Worm (Caenorhabditis elegans): Measurements from ENCODE around the gene fbxa-54.

Gene fbxa-54

DNA sequence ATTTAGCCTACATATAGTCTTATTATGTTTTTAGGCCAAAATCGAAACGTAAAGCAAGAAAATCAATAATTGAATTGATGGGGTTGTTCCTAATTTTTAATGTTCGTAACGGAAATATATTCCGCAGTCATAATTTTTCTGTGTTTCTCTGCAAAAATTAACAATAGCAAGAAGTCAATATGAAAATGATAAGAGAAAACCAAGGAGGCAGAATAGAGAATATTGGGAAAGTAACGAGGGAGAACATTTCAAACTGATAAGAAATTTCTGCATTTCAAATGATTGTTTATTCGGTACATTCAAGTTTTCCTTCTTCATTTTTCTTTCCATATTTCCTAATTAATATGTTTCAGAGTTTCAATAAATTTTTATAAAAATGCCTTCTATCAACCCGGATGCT is at the start of gene fbxa-54:
TSS of gene fbxa-54 (plus strand) at position 354 of the 400 bp plus-strand sequence.
- TF ChIP-seq pqm-1 (tag; optimal IDR thresholded peaks at IDR 0.05) = no peak
- peak; percentile 36 for TF ChIP-seq elt-2 (tag; optimal IDR thresholded peaks at IDR 0.05)

DNA sequence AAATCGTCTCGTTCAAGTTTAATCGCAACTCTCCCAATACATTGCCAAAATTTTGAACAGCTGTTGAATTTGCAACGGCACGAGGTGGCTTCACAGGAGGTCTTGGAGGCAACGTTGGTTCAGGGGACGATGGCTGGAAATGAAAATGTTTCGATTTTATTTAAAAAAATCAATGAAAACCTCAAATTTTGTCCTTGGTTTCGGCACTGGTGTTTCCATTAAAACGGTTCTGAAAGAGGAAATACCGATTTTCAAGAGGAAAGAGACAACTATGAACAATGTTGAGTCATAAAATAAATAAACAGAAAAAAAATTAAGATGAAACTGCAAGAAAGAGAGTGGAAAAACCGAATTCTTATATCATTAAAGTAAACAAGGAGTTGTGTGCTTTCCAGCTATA is 48.8 kb upstream of the fbxa-54 start, which contains the start of gene F23H11.4:
TSS of gene F23H11.4 (minus strand) at position 229 of the 400 bp plus-strand sequence.
- no peak for TF ChIP-seq lsy-2 (tag; optimal IDR thresholded peaks at IDR 0.05)
- no peak for TF ChIP-seq efl-1 (optimal IDR thresholded peaks at IDR 0.05)
- TF ChIP-seq efl-1 (GFP tag; optimal IDR thresholded peaks at IDR 0.05 in 1 of 2) = peak in 1 of 2 experiments; percentile 71

DNA sequence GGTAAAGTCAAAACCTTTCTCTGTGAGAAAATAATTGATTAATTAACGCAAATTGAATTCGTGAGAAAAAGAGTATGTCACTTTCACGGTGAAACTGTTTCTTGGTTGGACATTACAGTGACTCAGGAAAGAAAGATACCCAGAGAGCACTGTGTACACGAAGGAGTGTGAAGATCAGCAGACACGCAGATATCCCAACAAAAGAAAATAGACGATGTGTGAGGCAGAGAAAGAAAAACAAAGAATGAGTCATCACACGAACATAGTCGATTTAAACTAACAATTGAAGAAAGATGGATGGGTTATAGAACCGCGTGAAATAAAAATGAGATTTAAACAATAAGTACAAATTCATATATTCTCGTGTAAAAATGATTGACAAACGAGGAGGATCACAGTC is 48.1 kb upstream of the fbxa-54 start:
- TF ChIP-seq sptf-1 (tag; optimal IDR thresholded peaks at IDR 0.05) (no peak), fkh-10 (GFP tag; optimal IDR thresholded peaks at IDR 0.05) (no peak), ztf-11 (tag; optimal IDR thresholded peaks at IDR 0.05) (no peak), snu-23 (GFP tag; optimal IDR thresholded peaks at IDR 0.05) (peak; percentile 5), nhr-12 (tag; optimal IDR thresholded peaks at IDR 0.05) (no peak), lin-35 (GFP tag; optimal IDR thresholded peaks at IDR 0.05) (no peak), efl-1 (optimal IDR thresholded peaks at IDR 0.05) (peak; percentile 6 to 49), efl-1 (GFP tag; optimal IDR thresholded peaks at IDR 0.05 in 1 of 2) (peak in 1 of 2 experiments; percentile 7), aha-1 (tag; optimal IDR thresholded peaks at IDR 0.05) (no peak), lsy-2 (tag; optimal IDR thresholded peaks at IDR 0.05) (peak in 1 of 2 experiments; percentile 45), unc-98 (GFP tag; IDR thresholded peaks at IDR 0.05) (no peak), blmp-1 (tag; optimal IDR thresholded peaks at IDR 0.05) (peak; percentile 61), nhr-76 (tag; optimal IDR thresholded peaks at IDR 0.05) (no peak), fos-1 (tag; optimal IDR thresholded peaks at IDR 0.05) (peak; percentile 94), jun-1 (tag; optimal IDR thresholded peaks at IDR 0.05) (peak; percentile 71), dsc-1 (tag; optimal IDR thresholded peaks at IDR 0.05) (no peak), lin-14 (GFP tag; optimal IDR thresholded peaks at IDR 0.05) (peak; percentile 36), elt-2 (tag; optimal IDR thresholded peaks at IDR 0.05) (no peak), elt-3 (tag; optimal IDR thresholded peaks at IDR 0.05) (no peak), xbp-1 (tag; optimal IDR thresholded peaks at IDR 0.05) (no peak)

ce11 chrIII:909540-909939 is 46.6 kb upstream of the fbxa-54 start, which contains the start of gene crls-1:
TSS of gene crls-1 (minus strand) at chrIII:909902.
- TF ChIP-seq lsy-2 (tag; optimal IDR thresholded peaks at IDR 0.05) (peak in 1 of 2 experiments; percentile 4), nhr-47 (tag; optimal IDR thresholded peaks at IDR 0.05) (peak; percentile 3), irx-1 (tag; optimal IDR thresholded peaks at IDR 0.05) (no peak), skn-1 (tag; optimal IDR thresholded peaks at IDR 0.05) (no peak), rnt-1 (tag; optimal IDR thresholded peaks at IDR 0.05) (peak; percentile 7), lin-39 (tag; optimal IDR thresholded peaks at IDR 0.05) (no peak), egl-13 (tag; optimal IDR thresholded peaks at IDR 0.05) (no peak), nhr-85 (tag) (peak; percentile 14), nhr-28 (tag; optimal IDR thresholded peaks at IDR 0.05) (no peak), F16B12.6 (tag; optimal IDR thresholded peaks at IDR 0.05) (no peak)

ce11 chrIII:910540-911311 is 45.4 kb upstream of the fbxa-54 start, which contains the start of the genes F23H11.5 and bra-2:
TSS of gene F23H11.5 (minus strand) at chrIII:910590.
TSS of gene bra-2 (plus strand) at chrIII:911261.
- TF ChIP-seq efl-1 (optimal IDR thresholded peaks at IDR 0.05) = peak; percentile 24 to 35
- peak; percentile 32 to 79 for TF ChIP-seq efl-1 (GFP tag; optimal IDR thresholded peaks at IDR 0.05 in 1 of 2)
- no peak for TF ChIP-seq ceh-90 (tag; optimal IDR thresholded peaks at IDR 0.05)
- TF ChIP-seq mef-2 (tag; optimal IDR thresholded peaks at IDR 0.05) = no peak
- peak; percentile 5 for TF ChIP-seq swsn-7 (tag; optimal IDR thresholded peaks at IDR 0.05)
- peak; percentile 9 for TF ChIP-seq lir-3 (tag; optimal IDR thresholded peaks at IDR 0.05; ENCODE audit: poor library complexity)
- no peak for TF ChIP-seq C04F5.9 (tag; optimal IDR thresholded peaks at IDR 0.05)
- TF ChIP-seq lin-35 (GFP tag; optimal IDR thresholded peaks at IDR 0.05) = peak; percentile 33 to 41
- no peak for TF ChIP-seq sup-37 (GFP tag; optimal IDR thresholded peaks at IDR 0.05)
- no peak for TF ChIP-seq mdl-1 (tag; optimal IDR thresholded peaks at IDR 0.05)
- TF ChIP-seq fos-1 (tag; optimal IDR thresholded peaks at IDR 0.05) = no peak
- no peak for TF ChIP-seq elt-2 (tag; optimal IDR thresholded peaks at IDR 0.05)
- no peak for TF ChIP-seq fkh-10 (GFP tag; optimal IDR thresholded peaks at IDR 0.05)
- TF ChIP-seq ets-5 (GFP tag; IDR thresholded peaks at IDR 0.05) = no peak
- TF ChIP-seq unc-62 (GFP tag; optimal IDR thresholded peaks at IDR 0.05) = no peak
- no peak for TF ChIP-seq dsc-1 (tag; optimal IDR thresholded peaks at IDR 0.05)
- TF ChIP-seq lsy-2 (tag; optimal IDR thresholded peaks at IDR 0.05) = peak; percentile 50 to 82
- no peak for TF ChIP-seq efl-3 (GFP tag; optimal IDR thresholded peaks at IDR 0.05)
- TF ChIP-seq egl-13 (tag; optimal IDR thresholded peaks at IDR 0.05) = no peak
- TF ChIP-seq hlh-17 (GFP tag; optimal IDR thresholded peaks at IDR 0.05; ENCODE audit: borderline replicate concordance) = no peak
- TF ChIP-seq C16A3.4 (tag; optimal IDR thresholded peaks at IDR 0.05) = peak; percentile 48
- TF ChIP-seq ama-1 (optimal IDR thresholded peaks at IDR 0.05) = no peak
- no peak for TF ChIP-seq rnt-1 (tag; optimal IDR thresholded peaks at IDR 0.05)

Measured in whole organism, L1 larva.